Worm (Caenorhabditis elegans): ENCODE measurements around the gene srw-24.

DNA sequence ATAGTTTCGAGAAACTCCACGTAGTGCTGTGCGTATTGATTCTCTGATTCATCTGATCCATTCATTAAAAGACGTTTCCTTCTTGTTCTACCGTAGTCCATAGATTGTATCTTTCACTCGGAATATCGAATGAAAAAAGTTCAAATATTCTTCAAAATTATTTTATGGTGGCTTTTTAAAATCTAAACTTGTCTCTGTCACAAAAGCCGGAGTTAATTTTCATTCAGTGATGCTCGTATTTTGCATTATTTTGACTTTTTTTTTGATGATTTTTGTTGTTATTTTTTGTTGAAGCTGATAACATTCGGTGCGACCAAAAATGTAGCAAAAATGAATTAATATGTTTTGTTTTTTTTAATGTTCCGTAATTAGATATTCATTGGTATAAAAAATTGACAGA lies 11.9 kb downstream of the srw-24 start, which contains the start of gene nhr-164:
- TF ChIP-seq ref-1 (GFP tag; conservative IDR thresholded peaks at IDR 0.05): no peak
- TF ChIP-seq flt-1 (GFP tag; IDR thresholded peaks at IDR 0.05): no peak
- TF ChIP-seq med-1 (GFP tag; optimal IDR thresholded peaks at IDR 0.05; ENCODE audit: insufficient read depth): no peak

All from whole organism, midembryonic.